Fruit fly (Drosophila melanogaster) whole organism, wandering third instar larva: ENCODE measurements around the gene Nrx-IV.
A peak's percentile ranks its signal among the peaks of the same experiment; 100 is the strongest.

Source experiments
- Abd-B ChIP-seq: fragments of >200 bp; optimal IDR thresholded peaks from 2 replicates; lab custom pipeline; 2017; ENCODE audit warnings: missing biosample characterization, missing genetic modification characterization
- CG32264 ChIP-seq: fragments of 200-800 bp; sonication (Bioruptor generic); optimal IDR thresholded peaks from 2 replicates; lab custom pipeline; 2016; ENCODE audit warnings: missing biosample characterization, missing genetic modification characterization
- CG9705 ChIP-seq: fragments of 200-800 bp; sonication (Bioruptor generic); optimal IDR thresholded peaks from 2 replicates; lab custom pipeline; 2018; ENCODE audit warnings: missing biosample characterization, mild to moderate bottlenecking, missing genetic modification characterization
- CrebA ChIP-seq: fragments of 200-800 bp; sonication (Bioruptor generic); optimal IDR thresholded peaks from 2 replicates; lab custom pipeline; 2016; ENCODE audit warnings: missing biosample characterization, mild to moderate bottlenecking, missing genetic modification characterization, borderline replicate concordance
- Dfd ChIP-seq: fragments of >200 bp; optimal IDR thresholded peaks from 2 replicates; lab custom pipeline; 2017; ENCODE audit warnings: missing biosample characterization, missing genetic modification characterization
- Dif ChIP-seq: fragments of 200-275, 200-300 bp; sonication (Bioruptor generic); optimal IDR thresholded peaks from 2 replicates; lab custom pipeline; 2018; ENCODE audit warnings: missing biosample characterization, missing genetic modification characterization; ENCODE audit not compliant: partially characterized antibody
- GATAd ChIP-seq: sonication (Bioruptor generic); optimal IDR thresholded peaks from 2 replicates; lab custom pipeline; 2016; ENCODE audit warnings: missing biosample characterization, missing genetic modification characterization
- HLH106 ChIP-seq: fragments of 200-800 bp; optimal IDR thresholded peaks from 3 replicates; lab custom pipeline; 2019; ENCODE audit warnings: missing biosample characterization, mild to moderate bottlenecking, missing genetic modification characterization, moderate library complexity
- Hnf4 ChIP-seq: fragments of 200-800 bp; sonication (Bioruptor generic); optimal IDR thresholded peaks from 2 replicates; lab custom pipeline; 2016; ENCODE audit warnings: missing biosample characterization, mild to moderate bottlenecking, missing genetic modification characterization
- Hr78 ChIP-seq: fragments of >200 bp; optimal IDR thresholded peaks from 2 replicates; lab custom pipeline; 2017; ENCODE audit warnings: missing biosample characterization, missing genetic modification characterization
- Hr83 ChIP-seq: fragments of 200-300 bp; sonication (Bioruptor generic); optimal IDR thresholded peaks from 2 replicates; lab custom pipeline; 2016; ENCODE audit warnings: missing biosample characterization, mild to moderate bottlenecking, missing genetic modification characterization, moderate library complexity; ENCODE audit not compliant: poor library complexity, severe bottlenecking
- Jra ChIP-seq: sonication (Bioruptor generic); optimal IDR thresholded peaks from 2 replicates; lab custom pipeline; 2016; ENCODE audit warnings: missing biosample characterization, missing genetic modification characterization
- Mio ChIP-seq: sonication (Bioruptor generic); optimal IDR thresholded peaks from 2 replicates; lab custom pipeline; 2016; ENCODE audit warnings: missing biosample characterization, missing genetic modification characterization
- Myc ChIP-seq: fragments of >200 bp; optimal IDR thresholded peaks from 2 replicates; lab custom pipeline; 2017
- N ChIP-seq: fragments of >200 bp; optimal IDR thresholded peaks from 2 replicates; lab custom pipeline; 2018; ENCODE audit warnings: missing biosample characterization, missing external identifiers, missing genetic modification characterization
- OdsH ChIP-seq: fragments of 200-800 bp; sonication (Bioruptor generic); optimal IDR thresholded peaks from 2 replicates; lab custom pipeline; 2016; ENCODE audit warnings: missing biosample characterization, mild to moderate bottlenecking, missing genetic modification characterization
- Rel ChIP-seq, 2 experiments: fragments of 200-800 bp; sonication (Bioruptor generic) in 1 of 2; optimal IDR thresholded peaks; 2 replicates in 1 of 2; 3 replicates in 1 of 2; lab custom pipeline; 2016 to 2019; ENCODE audit warnings: mild to moderate bottlenecking in 2 of 2, missing biosample characterization in 2 of 2, missing genetic modification characterization in 2 of 2, moderate library complexity in 1 of 2
- Sp1 ChIP-seq: fragments of 200-800 bp; sonication (Bioruptor generic); optimal IDR thresholded peaks from 3 replicates; lab custom pipeline; 2019; ENCODE audit warnings: missing biosample characterization, mild to moderate bottlenecking, missing genetic modification characterization, moderate library complexity
- Vsx2 ChIP-seq: fragments of 200-300, 225-300 bp; sonication (Bioruptor generic); optimal IDR thresholded peaks from 2 replicates; lab custom pipeline; 2018; ENCODE audit warnings: missing biosample characterization, missing genetic modification characterization; ENCODE audit not compliant: partially characterized antibody
- br ChIP-seq: fragments of 200-800 bp; sonication (Bioruptor generic); optimal IDR thresholded peaks from 2 replicates; lab custom pipeline; 2016; ENCODE audit warnings: missing biosample characterization, missing genetic modification characterization
- brk ChIP-seq: fragments of 200-800 bp; sonication (Bioruptor generic); optimal IDR thresholded peaks from 2 replicates; lab custom pipeline; 2016; ENCODE audit warnings: missing biosample characterization, mild to moderate bottlenecking, missing genetic modification characterization
- dmrt93B ChIP-seq: fragments of 200-800 bp; sonication (Bioruptor generic); optimal IDR thresholded peaks from 2 replicates; lab custom pipeline; 2018; ENCODE audit warnings: missing biosample characterization, mild to moderate bottlenecking, missing genetic modification characterization
- dsf ChIP-seq: sonication (Bioruptor generic); optimal IDR thresholded peaks from 2 replicates; lab custom pipeline; 2016; ENCODE audit warnings: missing biosample characterization, missing genetic modification characterization, borderline replicate concordance
- ey ChIP-seq: fragments of 200-800 bp; sonication (Bioruptor generic); optimal IDR thresholded peaks from 2 replicates; lab custom pipeline; 2016; ENCODE audit warnings: missing biosample characterization, missing genetic modification characterization
- foxo ChIP-seq, 2 experiments: fragments of 200-800 bp; sonication (Bioruptor generic); optimal IDR thresholded peaks; 2 replicates in 1 of 2; 3 replicates in 1 of 2; lab custom pipeline; 2016 to 2017; ENCODE audit warnings: missing biosample characterization in 2 of 2, missing genetic modification characterization in 2 of 2
- fru ChIP-seq: fragments of 200-800 bp; sonication (Bioruptor generic); optimal IDR thresholded peaks from 3 replicates; lab custom pipeline; 2016; ENCODE audit warnings: missing biosample characterization, mild to moderate bottlenecking, missing genetic modification characterization
- h ChIP-seq: fragments of 200-800 bp; sonication (Bioruptor generic); optimal IDR thresholded peaks from 3 replicates; lab custom pipeline; 2016; ENCODE audit warnings: missing biosample characterization, mild to moderate bottlenecking, missing genetic modification characterization
- jim ChIP-seq: fragments of 175-275, 200-325 bp; sonication (Bioruptor generic); optimal IDR thresholded peaks from 2 replicates; lab custom pipeline; 2016; ENCODE audit warnings: missing biosample characterization, mild to moderate bottlenecking, missing genetic modification characterization
- lola ChIP-seq: fragments of >200 bp; optimal IDR thresholded peaks from 2 replicates; lab custom pipeline; 2017; ENCODE audit warnings: missing biosample characterization, missing genetic modification characterization
- pan ChIP-seq: fragments of >200 bp; optimal IDR thresholded peaks from 2 replicates; lab custom pipeline; 2017
- psq ChIP-seq: fragments of 200-800 bp; sonication (Bioruptor generic); optimal IDR thresholded peaks from 3 replicates; lab custom pipeline; 2017; ENCODE audit warnings: missing biosample characterization, mild to moderate bottlenecking, missing genetic modification characterization, moderate library complexity
- rgr ChIP-seq: fragments of 200-800 bp; sonication (Bioruptor generic); optimal IDR thresholded peaks from 3 replicates; lab custom pipeline; 2016; ENCODE audit warnings: missing biosample characterization, mild to moderate bottlenecking, missing genetic modification characterization
- sage ChIP-seq: fragments of 200-800 bp; sonication (Bioruptor generic); optimal IDR thresholded peaks from 2 replicates; lab custom pipeline; 2016; ENCODE audit warnings: missing biosample characterization, mild to moderate bottlenecking, missing genetic modification characterization
- sv ChIP-seq: fragments of 200-800 bp; sonication (Bioruptor generic); optimal IDR thresholded peaks from 3 replicates; lab custom pipeline; 2016; ENCODE audit warnings: missing biosample characterization, missing genetic modification characterization
- tai ChIP-seq: sonication (Bioruptor generic); optimal IDR thresholded peaks from 2 replicates; lab custom pipeline; 2016; ENCODE audit warnings: missing biosample characterization, missing genetic modification characterization
- usp ChIP-seq: fragments of >200 bp; optimal IDR thresholded peaks from 2 replicates; lab custom pipeline; 2017; ENCODE audit warnings: missing biosample characterization, missing genetic modification characterization
- woc ChIP-seq: sonication (Bioruptor generic); optimal IDR thresholded peaks from 2 replicates; lab custom pipeline; 2016; ENCODE audit warnings: missing biosample characterization, mild to moderate bottlenecking, missing genetic modification characterization

The Nrx-IV gene

DNA sequence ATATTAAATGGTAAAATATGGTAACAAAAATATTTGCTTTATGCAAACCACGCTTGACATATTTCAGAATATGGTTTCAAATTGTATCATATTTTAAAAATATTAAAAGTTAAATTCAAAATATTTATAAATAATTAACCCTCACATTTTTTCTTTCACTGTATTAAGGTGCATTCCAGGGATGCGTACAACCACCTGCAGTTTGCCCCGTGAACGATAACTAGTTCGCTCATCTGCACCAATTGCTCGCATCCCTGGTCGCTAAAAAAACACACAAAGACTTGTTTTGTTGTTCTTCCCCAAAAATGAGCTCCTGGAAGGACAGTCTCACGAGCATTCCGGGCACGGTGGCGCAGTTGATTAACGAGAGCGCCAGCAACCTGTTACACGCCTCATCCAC, 14.4 kb upstream of the Nrx-IV start, which contains the start of gene DEF8 (continued):
- TF ChIP-seq psq (GFP tag; lab: Kevin White, UChicago) (peak; percentile 72), Rel (GFP tag; optimal IDR thresholded peaks at IDR 0.05; lab: Kevin White, UChicago) (no peak), Rel (tag; optimal IDR thresholded peaks at IDR 0.05; lab: Kevin White, UChicago) (peak; percentile 99), GATAd (no peak), Abd-B (GFP tag; lab: Kevin White, UChicago) (no peak), Hnf4 (GFP tag; lab: Kevin White, UChicago) (peak; percentile 30), Myc (lab: Kevin White, UChicago) (no peak), foxo (GFP tag; optimal IDR thresholded peaks at IDR 0.05; lab: Kevin White, UChicago) (peak in 1 of 2 experiments; percentile 76), dmrt93B (GFP tag; lab: Kevin White, UChicago) (peak; percentile 23)

DNA sequence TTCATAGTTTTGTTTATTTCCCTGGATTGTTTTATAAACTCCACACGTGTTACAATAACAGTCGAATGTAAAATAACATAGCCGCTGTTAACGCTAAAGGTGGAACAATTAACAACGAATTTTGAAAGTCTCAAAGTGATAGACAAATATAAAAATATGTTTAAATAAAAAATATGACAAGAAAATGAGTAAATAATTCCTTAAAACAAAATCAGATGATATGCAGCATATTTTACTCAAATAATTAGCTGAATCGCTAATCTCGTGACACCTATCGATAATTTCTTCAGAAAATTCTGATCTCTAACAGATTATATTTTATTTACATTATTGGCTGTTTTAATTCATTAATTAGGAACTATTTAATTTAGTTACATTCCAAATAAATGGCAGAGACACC, 9.7 kb upstream of the Nrx-IV start, which contains the start of the genes CG5645 and Atg12:
Gene CG5645 (minus strand): TSS at position 77 of the 400 bp plus-strand sequence.
Gene Atg12 (plus strand): TSS at position 338 of the 400 bp plus-strand sequence.
- TF ChIP-seq Hr78 (GFP tag; lab: Kevin White, UChicago) (no peak), Jra (peak; percentile 79), Hnf4 (GFP tag; lab: Kevin White, UChicago) (peak; percentile 81), Sp1 (GFP tag; lab: Kevin White, UChicago) (peak; percentile 46), pan (lab: Kevin White, UChicago) (no peak), foxo (GFP tag; optimal IDR thresholded peaks at IDR 0.05; lab: Kevin White, UChicago) (peak in 1 of 2 experiments; percentile 83), Hr83 (GFP tag; lab: Kevin White, UChicago) (no peak), Mio (GFP tag; lab: Kevin White, UChicago) (no peak), woc (GFP tag; lab: Kevin White, UChicago) (peak; percentile 76), HLH106 (peak; percentile 67), usp (GFP tag; lab: Kevin White, UChicago) (no peak), tai (GFP tag; lab: Kevin White, UChicago) (no peak), rgr (GFP tag; lab: Kevin White, UChicago) (peak; percentile 74), lola (no peak), dmrt93B (GFP tag; lab: Kevin White, UChicago) (no peak), ey (GFP tag; lab: Kevin White, UChicago) (peak; percentile 46), CG9705 (peak; percentile 76), CrebA (GFP tag; lab: Kevin White, UChicago) (no peak), h (GFP tag; lab: Kevin White, UChicago) (peak; percentile 84), fru (GFP tag; lab: Kevin White, UChicago) (peak; percentile 69), brk (GFP tag; lab: Kevin White, UChicago) (peak; percentile 71), br (GFP tag; lab: Kevin White, UChicago) (peak; percentile 36), Myc (lab: Kevin White, UChicago) (no peak), N (GFP tag; lab: Kevin White, UChicago) (no peak), OdsH (GFP tag; lab: Kevin White, UChicago) (peak; percentile 65), CG32264 (GFP tag; lab: Kevin White, UChicago) (peak; percentile 13), Rel (GFP tag; optimal IDR thresholded peaks at IDR 0.05; lab: Kevin White, UChicago) (no peak), Rel (tag; optimal IDR thresholded peaks at IDR 0.05; lab: Kevin White, UChicago) (peak; percentile 43), GATAd (no peak), psq (GFP tag; lab: Kevin White, UChicago) (peak; percentile 48), jim (no peak), sage (GFP tag; lab: Kevin White, UChicago) (no peak), Dfd (GFP tag; lab: Kevin White, UChicago) (no peak), dsf (peak; percentile 46), Dif (no peak)

DNA sequence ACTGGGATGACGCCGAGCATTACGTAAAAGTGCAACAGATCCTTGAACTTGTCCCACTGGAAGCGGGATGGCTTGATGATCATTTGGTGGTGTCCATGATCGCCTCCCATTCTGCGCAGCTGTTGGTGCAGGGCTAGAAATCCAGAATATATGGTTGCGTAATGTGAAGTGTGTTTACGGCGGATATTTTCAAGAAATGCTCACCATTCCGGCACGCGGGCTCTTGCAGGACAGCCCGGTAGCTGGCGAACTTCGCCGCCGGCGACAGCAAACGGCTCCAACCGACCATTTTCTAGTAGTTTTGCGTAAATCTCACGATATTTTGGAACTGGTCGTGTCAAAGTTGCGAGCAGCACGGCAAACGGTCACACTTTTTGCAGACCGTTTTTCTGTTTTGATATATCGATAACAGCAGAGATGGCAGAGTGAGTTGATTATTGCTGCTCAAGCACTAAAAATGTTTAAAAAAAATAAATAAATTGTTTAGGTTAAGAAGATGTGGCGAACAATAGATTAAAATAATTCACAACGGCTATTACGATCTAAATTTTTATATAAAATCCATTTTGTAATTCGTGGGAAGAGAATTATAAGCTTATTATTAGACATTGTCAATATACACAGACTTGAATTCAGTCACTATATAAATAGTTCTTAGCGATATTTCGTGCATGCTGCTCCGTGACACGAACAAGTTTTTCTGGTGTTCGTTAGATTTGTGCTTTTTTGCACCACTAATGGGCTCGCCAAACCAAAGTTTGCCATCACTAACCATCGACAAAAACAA, 8.0 kb upstream of the Nrx-IV start, which contains the start of the genes ND-SGDH and RhoGAP68F:
Gene ND-SGDH (minus strand): TSS at position 472 of the 787 bp plus-strand sequence.
Gene RhoGAP68F (plus strand): TSS at position 756 of the 787 bp plus-strand sequence.
- no peak for TF ChIP-seq Hr78 (GFP tag; lab: Kevin White, UChicago)
- TF ChIP-seq OdsH (GFP tag; lab: Kevin White, UChicago): peak; percentile 69
- no peak for TF ChIP-seq sage (GFP tag; lab: Kevin White, UChicago)
- TF ChIP-seq CrebA (GFP tag; lab: Kevin White, UChicago): no peak
- TF ChIP-seq h (GFP tag; lab: Kevin White, UChicago): peak; percentile 84
- TF ChIP-seq Sp1 (GFP tag; lab: Kevin White, UChicago): peak; percentile 76
- peak; percentile 80 for TF ChIP-seq dmrt93B (GFP tag; lab: Kevin White, UChicago)
- TF ChIP-seq br (GFP tag; lab: Kevin White, UChicago): peak; percentile 75
- peak; percentile 61 for TF ChIP-seq sv
- no peak for TF ChIP-seq Vsx2
- TF ChIP-seq Hr83 (GFP tag; lab: Kevin White, UChicago): peak; percentile 62
- peak; percentile 57 to 86 for TF ChIP-seq foxo (GFP tag; optimal IDR thresholded peaks at IDR 0.05; lab: Kevin White, UChicago)
- TF ChIP-seq lola: no peak
- TF ChIP-seq Abd-B (GFP tag; lab: Kevin White, UChicago): no peak
- no peak for TF ChIP-seq pan (lab: Kevin White, UChicago)
- TF ChIP-seq woc (GFP tag; lab: Kevin White, UChicago): peak; percentile 81
- peak; percentile 69 for TF ChIP-seq ey (GFP tag; lab: Kevin White, UChicago)
- TF ChIP-seq GATAd: peak; percentile 55
- peak; percentile 32 for TF ChIP-seq CG32264 (GFP tag; lab: Kevin White, UChicago)
- TF ChIP-seq Hnf4 (GFP tag; lab: Kevin White, UChicago): peak; percentile 75
- TF ChIP-seq Jra: peak; percentile 73
- TF ChIP-seq tai (GFP tag; lab: Kevin White, UChicago): peak; percentile 84
- TF ChIP-seq Rel (GFP tag; optimal IDR thresholded peaks at IDR 0.05; lab: Kevin White, UChicago): no peak
- peak; percentile 35 for TF ChIP-seq Rel (tag; optimal IDR thresholded peaks at IDR 0.05; lab: Kevin White, UChicago)
- TF ChIP-seq fru (GFP tag; lab: Kevin White, UChicago): peak; percentile 79
- TF ChIP-seq brk (GFP tag; lab: Kevin White, UChicago): peak; percentile 59
- TF ChIP-seq CG9705: peak; percentile 77
- TF ChIP-seq dsf: peak; percentile 54
- peak; percentile 65 for TF ChIP-seq psq (GFP tag; lab: Kevin White, UChicago)
- TF ChIP-seq HLH106: peak; percentile 87
- no peak for TF ChIP-seq jim
- peak; percentile 74 for TF ChIP-seq rgr (GFP tag; lab: Kevin White, UChicago)
- TF ChIP-seq, all 38 proteins: peak for 23
